Worm (Caenorhabditis elegans) whole organism, L1 larva: Measurements from ENCODE around the gene F21F8.5.

Experiments
- alr-1 ChIP-seq: fragments of 200-800 bp; sonication (Bioruptor generic); optimal IDR thresholded peaks from 2 replicates; lab custom pipeline; 2018; ENCODE audit warnings: borderline replicate concordance, mild to moderate bottlenecking, missing genetic modification characterization, missing compliant biosample characterization
- blmp-1 ChIP-seq: fragments of 150-350 bp; optimal IDR thresholded peaks from 2 replicates; lab custom pipeline; 2014; ENCODE audit warnings: missing biosample characterization, missing genetic modification characterization
- ces-1 ChIP-seq: fragments of 150-350 bp; optimal IDR thresholded peaks from 2 replicates; lab custom pipeline; 2014; ENCODE audit warnings: missing biosample characterization, missing genetic modification reagents, missing genetic modification characterization
- egl-27 ChIP-seq, 2 experiments: fragments of 150-350 bp in 1 of 2; sonication (generic microtip); optimal IDR thresholded peaks; 3 replicates each; lab custom pipeline; 2017 to 2018; ENCODE audit warnings: missing biosample characterization in 2 of 2, missing genetic modification characterization in 2 of 2, missing genetic modification reagents in 2 of 2
- fos-1 ChIP-seq: fragments of 150-350 bp; optimal IDR thresholded peaks from 2 replicates; lab custom pipeline; 2014; ENCODE audit warnings: missing biosample characterization, missing genetic modification characterization
- hlh-17 ChIP-seq: fragments of 200-800 bp; sonication (Bioruptor generic); optimal IDR thresholded peaks from 2 replicates; lab custom pipeline; 2018; ENCODE audit warnings: missing genetic modification characterization, mild to moderate bottlenecking, missing compliant biosample characterization, moderate library complexity, borderline replicate concordance
- lin-14 ChIP-seq: fragments of 200-800 bp; sonication (Bioruptor generic); optimal IDR thresholded peaks from 2 replicates; lab custom pipeline; 2018; ENCODE audit warnings: mild to moderate bottlenecking, missing genetic modification characterization, moderate library complexity, missing compliant biosample characterization
- nhr-76 ChIP-seq: sonication (generic microtip); optimal IDR thresholded peaks from 2 replicates; lab custom pipeline; 2017; ENCODE audit warnings: missing biosample characterization, missing genetic modification characterization
- nhr-77 ChIP-seq: fragments of 150-350 bp; optimal IDR thresholded peaks from 2 replicates; lab custom pipeline; 2014; ENCODE audit warnings: missing biosample characterization, missing genetic modification characterization
- rnt-1 ChIP-seq: sonication (generic microtip); optimal IDR thresholded peaks from 2 replicates; lab custom pipeline; 2016; ENCODE audit warnings: mild to moderate bottlenecking, missing genetic modification characterization, moderate library complexity, missing compliant biosample characterization
- snpc-4 ChIP-seq: fragments of 150-350 bp; optimal IDR thresholded peaks from 2 replicates; lab custom pipeline; 2014; ENCODE audit warnings: missing biosample characterization, missing genetic modification characterization
- unc-62 ChIP-seq: fragments of 150-350 bp; optimal IDR thresholded peaks from 2 replicates; lab custom pipeline; 2014; ENCODE audit warnings: missing biosample characterization, missing genetic modification reagents, missing genetic modification characterization
- ztf-4 ChIP-seq: fragments of 150-350 bp; optimal IDR thresholded peaks from 2 replicates; lab custom pipeline; 2014; ENCODE audit warnings: missing biosample characterization, missing genetic modification characterization

DNA sequence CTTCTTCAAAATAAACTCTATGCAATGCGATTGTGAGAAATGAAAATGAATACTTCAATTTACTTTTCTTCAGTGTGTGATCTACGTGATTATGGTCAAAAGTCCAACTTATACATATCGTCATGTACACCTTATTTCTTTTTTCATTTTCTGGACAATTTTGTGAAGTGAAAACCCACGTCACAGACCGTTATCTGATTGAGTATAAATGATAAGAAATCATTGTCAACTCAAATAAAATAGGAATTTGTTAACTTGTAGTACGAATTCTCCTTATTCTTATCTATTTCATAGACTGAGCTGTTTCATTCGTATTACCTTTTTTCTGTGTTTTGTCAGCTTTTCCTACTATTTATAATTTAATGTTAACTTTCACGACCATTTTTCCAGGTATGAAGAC lies 5.9 kb upstream of the F21F8.5 start, which contains the start of gene asp-5:
- TF ChIP-seq unc-62 (no peak), lin-14 (no peak), egl-27 (tag; optimal IDR thresholded peaks at IDR 0.05; lab: Kevin White, UChicago) (no peak), fos-1 (tag; lab: Kevin White, UChicago) (no peak), nhr-76 (tag; lab: Kevin White, UChicago) (no peak), ztf-4 (tag; lab: Kevin White, UChicago) (no peak), hlh-17 (GFP tag; lab: Kevin White, UChicago) (no peak), rnt-1 (tag; lab: Kevin White, UChicago) (no peak), blmp-1 (no peak), nhr-77 (tag; lab: Kevin White, UChicago) (no peak), alr-1 (tag; lab: Kevin White, UChicago) (no peak), snpc-4 (tag; lab: Kevin White, UChicago) (no peak), ces-1 (GFP tag; lab: Kevin White, UChicago) (no peak)
